Worm (Caenorhabditis elegans): ENCODE measurements around the gene C03A3.3.

- TF ChIP-seq eyg-1 (tag; optimal IDR thresholded peaks at IDR 0.05): no peak
- no peak for TF ChIP-seq fkh-10 (GFP tag; optimal IDR thresholded peaks at IDR 0.05)
- no peak for TF ChIP-seq ama-1 (optimal IDR thresholded peaks at IDR 0.05)
- no peak for TF ChIP-seq F13H6.1 (tag; optimal IDR thresholded peaks at IDR 0.05)
- TF ChIP-seq sox-2 (GFP tag; IDR thresholded peaks at IDR 0.05): no peak
- TF ChIP-seq ceh-48 (tag; optimal IDR thresholded peaks at IDR 0.05): no peak
Measured at ce11 chrX:11248083-11248482, 20.8 kb downstream of the C03A3.3 start.

All from whole organism, late embryonic.